Worm (Caenorhabditis elegans) whole organism, L1 larva: ENCODE data around the gene C33G8.13.

Experiments
- C16A3.4 ChIP-seq: fragments of 150-350 bp; optimal IDR thresholded peaks from 2 replicates; lab custom pipeline; 2014; ENCODE audit warnings: missing biosample characterization, missing genetic modification characterization
- Y116A8C.19 ChIP-seq: sonication (generic microtip); optimal IDR thresholded peaks from 2 replicates; lab custom pipeline; 2016; ENCODE audit warnings: missing compliant biosample characterization, missing genetic modification characterization, borderline replicate concordance
- ama-1 ChIP-seq: fragments of 150-350 bp; optimal IDR thresholded peaks from 2 replicates; lab custom pipeline; 2014
- ceh-63 ChIP-seq: fragments of 200-800 bp; sonication (Bioruptor generic); optimal IDR thresholded peaks from 2 replicates; lab custom pipeline; 2018; ENCODE audit warnings: mild to moderate bottlenecking, missing genetic modification characterization, missing compliant biosample characterization
- ceh-8 ChIP-seq: fragments of 200-800 bp; sonication (Bioruptor generic); optimal IDR thresholded peaks from 2 replicates; lab custom pipeline; 2018; ENCODE audit warnings: mild to moderate bottlenecking, missing genetic modification characterization, moderate library complexity, missing compliant biosample characterization
- ceh-90 ChIP-seq: sonication (generic microtip); optimal IDR thresholded peaks from 2 replicates; lab custom pipeline; 2016; ENCODE audit warnings: missing genetic modification characterization, missing compliant biosample characterization
- efl-1 ChIP-seq, 4 experiments: fragments of 150-350 bp; optimal IDR thresholded peaks in 3 of 4; peaks in 1 of 4; 1 replicate in 1 of 4; 2 replicates in 3 of 4; lab custom pipeline; 2014; ENCODE audit warnings: missing biosample characterization in 2 of 4, missing genetic modification characterization in 2 of 4, missing genetic modification reagents in 2 of 4
- efl-3 ChIP-seq: fragments of 200-800 bp; sonication (Bioruptor generic); optimal IDR thresholded peaks from 2 replicates; lab custom pipeline; 2018; ENCODE audit warnings: mild to moderate bottlenecking, missing genetic modification characterization, missing compliant biosample characterization
- elt-3 ChIP-seq, 6 experiments: fragments of 150-350 bp in 1 of 6; sonication (generic microtip); optimal IDR thresholded peaks; 2 replicates each; lab custom pipeline; 2017 to 2018; ENCODE audit warnings: missing biosample characterization in 6 of 6, missing genetic modification characterization in 6 of 6, inconsistent platforms in 1 of 6
- fkh-8 ChIP-seq: sonication (generic microtip); optimal IDR thresholded peaks from 2 replicates; lab custom pipeline; 2016; ENCODE audit warnings: mild to moderate bottlenecking, missing genetic modification characterization, missing compliant biosample characterization
- hlh-4 ChIP-seq: sonication (generic microtip); optimal IDR thresholded peaks from 2 replicates; lab custom pipeline; 2016; ENCODE audit warnings: mild to moderate bottlenecking, missing genetic modification characterization, missing compliant biosample characterization
- jun-1 ChIP-seq: fragments of 150-350 bp; optimal IDR thresholded peaks from 2 replicates; lab custom pipeline; 2014; ENCODE audit warnings: missing biosample characterization, missing genetic modification reagents, missing genetic modification characterization
- lin-13 ChIP-seq: fragments of 150-350 bp; optimal IDR thresholded peaks from 2 replicates; lab custom pipeline; 2014; ENCODE audit warnings: missing biosample characterization, missing genetic modification reagents, missing genetic modification characterization
- lin-15B ChIP-seq: fragments of 150-350 bp; sonication (generic microtip); optimal IDR thresholded peaks from 3 replicates; lab custom pipeline; 2014; ENCODE audit warnings: missing biosample characterization, missing genetic modification characterization
- mdl-1 ChIP-seq, 2 experiments: fragments of 150-350 bp; optimal IDR thresholded peaks; 2 replicates each; lab custom pipeline; 2014 to 2017; ENCODE audit warnings: missing biosample characterization in 2 of 2, missing genetic modification characterization in 2 of 2, inconsistent platforms in 1 of 2
- mef-2 ChIP-seq: fragments of 150-350 bp; optimal IDR thresholded peaks from 2 replicates; lab custom pipeline; 2014; ENCODE audit warnings: missing biosample characterization, missing genetic modification characterization
- nhr-19 ChIP-seq: fragments of 200-800 bp; sonication (Bioruptor generic); conservative IDR thresholded peaks from 2 replicates; pipeline ENCODE4 v1.3.6; 2022; ENCODE audit warnings: missing genetic modification characterization, missing compliant biosample characterization
- nhr-237 ChIP-seq: fragments of 150-350 bp; optimal IDR thresholded peaks from 2 replicates; lab custom pipeline; 2014; ENCODE audit warnings: missing biosample characterization, missing genetic modification characterization
- nhr-85 ChIP-seq: sonication (generic microtip); peaks from one replicate; lab custom pipeline; 2016; ENCODE audit warnings: missing genetic modification characterization, inconsistent platforms, missing compliant biosample characterization
- nhr-90 ChIP-seq: sonication (generic microtip); optimal IDR thresholded peaks from 2 replicates; lab custom pipeline; 2016; ENCODE audit warnings: mild to moderate bottlenecking, missing genetic modification characterization, missing compliant biosample characterization; ENCODE audit not compliant: poor library complexity
- pag-3 ChIP-seq: sonication (generic microtip); optimal IDR thresholded peaks from 2 replicates; lab custom pipeline; 2017; ENCODE audit warnings: missing genetic modification characterization, mild to moderate bottlenecking, missing compliant biosample characterization, antibody characterized with exemption, borderline replicate concordance; ENCODE audit not compliant: insufficient read depth
- pax-3 ChIP-seq: fragments of 200-800 bp; sonication (Bioruptor generic); optimal IDR thresholded peaks from 2 replicates; lab custom pipeline; 2018; ENCODE audit warnings: mild to moderate bottlenecking, missing genetic modification characterization, moderate library complexity, missing compliant biosample characterization
- rnt-1 ChIP-seq: sonication (generic microtip); optimal IDR thresholded peaks from 2 replicates; lab custom pipeline; 2016; ENCODE audit warnings: mild to moderate bottlenecking, missing genetic modification characterization, moderate library complexity, missing compliant biosample characterization
- snpc-4 ChIP-seq: fragments of 150-350 bp; optimal IDR thresholded peaks from 2 replicates; lab custom pipeline; 2014; ENCODE audit warnings: missing biosample characterization, missing genetic modification characterization
- sptf-1 ChIP-seq: fragments of 150-350 bp; optimal IDR thresholded peaks from 2 replicates; lab custom pipeline; 2014; ENCODE audit warnings: missing biosample characterization, missing genetic modification characterization
- swsn-7 ChIP-seq: sonication (generic microtip); optimal IDR thresholded peaks from 2 replicates; lab custom pipeline; 2016; ENCODE audit warnings: missing genetic modification characterization, missing compliant biosample characterization
- tbx-2 ChIP-seq: sonication (generic microtip); optimal IDR thresholded peaks from 2 replicates; lab custom pipeline; 2016; ENCODE audit warnings: missing genetic modification characterization, missing compliant biosample characterization
- unc-130 ChIP-seq: fragments of 150-350 bp; optimal IDR thresholded peaks from 2 replicates; lab custom pipeline; 2017; ENCODE audit warnings: missing biosample characterization, missing genetic modification characterization, inconsistent platforms
- unc-30 ChIP-seq: sonication (generic microtip); optimal IDR thresholded peaks from 2 replicates; lab custom pipeline; 2017; ENCODE audit warnings: missing biosample characterization, missing genetic modification characterization
- unc-62 ChIP-seq: fragments of 150-350 bp; optimal IDR thresholded peaks from 2 replicates; lab custom pipeline; 2014; ENCODE audit warnings: missing biosample characterization, missing genetic modification reagents, missing genetic modification characterization
- unc-86 ChIP-seq: sonication (generic microtip); optimal IDR thresholded peaks from 2 replicates; lab custom pipeline; 2016; ENCODE audit warnings: missing genetic modification characterization, missing compliant biosample characterization
- unc-98 ChIP-seq: fragments of 200-800 bp; sonication (Bioruptor generic); IDR thresholded peaks from 2 replicates; pipeline ENCODE4 v1.3.6; 2022; ENCODE audit warnings: missing genetic modification characterization, missing compliant biosample characterization
- vab-15 ChIP-seq: sonication (generic microtip); optimal IDR thresholded peaks from 2 replicates; lab custom pipeline; 2017; ENCODE audit warnings: missing genotype, mild to moderate bottlenecking, missing genetic modification characterization, missing compliant biosample characterization
- zag-1 ChIP-seq: fragments of 150-350 bp; optimal IDR thresholded peaks from 2 replicates; lab custom pipeline; 2014; ENCODE audit warnings: missing biosample characterization, missing genetic modification characterization
- ztf-11 ChIP-seq, 2 experiments: sonication (generic microtip); optimal IDR thresholded peaks; 2 replicates each; lab custom pipeline; 2016 to 2017; ENCODE audit warnings: missing genetic modification characterization in 2 of 2, missing biosample characterization in 1 of 2, missing compliant biosample characterization in 1 of 2

The C33G8.13 gene

DNA sequence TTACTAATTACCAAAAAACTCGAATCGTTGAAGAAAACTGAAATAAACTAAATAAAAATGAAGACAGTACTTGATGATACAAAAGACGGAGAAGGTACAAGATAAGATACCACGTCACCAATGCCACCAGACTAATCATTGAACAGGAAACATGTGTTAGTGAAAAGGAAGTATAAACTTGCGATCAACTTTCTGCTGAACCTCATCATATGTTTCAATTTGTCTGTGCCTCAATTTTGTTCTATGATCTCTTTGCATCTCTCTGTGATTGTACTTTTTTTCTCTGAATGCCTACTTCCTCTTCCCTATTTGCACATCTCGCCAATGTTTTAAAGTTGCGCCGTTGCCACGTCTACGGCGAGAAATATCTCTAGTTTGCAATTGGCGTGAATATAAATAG lies 21.8 kb downstream of the C33G8.13 start (continued):
- no peak for TF ChIP-seq unc-30
- TF ChIP-seq pax-3 (tag; lab: Kevin White, UChicago) = no peak
- TF ChIP-seq jun-1 (tag; lab: Kevin White, UChicago) = peak; percentile 25
- no peak for TF ChIP-seq ama-1 (lab: Kevin White, UChicago)
- no peak for TF ChIP-seq rnt-1 (tag; lab: Kevin White, UChicago)
- TF ChIP-seq unc-130 = peak; percentile 14
- no peak for TF ChIP-seq unc-62 (GFP tag; lab: Kevin White, UChicago)
- TF ChIP-seq tbx-2 = peak; percentile 78
- no peak for TF ChIP-seq lin-13 (GFP tag; lab: Kevin White, UChicago)
- no peak for TF ChIP-seq efl-3
- no peak for TF ChIP-seq pag-3 (tag; lab: Kevin White, UChicago)
- no peak for TF ChIP-seq C16A3.4 (tag; lab: Kevin White, UChicago)
- no peak for TF ChIP-seq Y116A8C.19
- TF ChIP-seq ceh-8 (GFP tag; lab: Kevin White, UChicago) = no peak
- TF ChIP-seq sptf-1 (tag; lab: Kevin White, UChicago) = no peak
- TF ChIP-seq nhr-19 (GFP tag; lab: Robert Waterston, UW) = peak; percentile 72
- TF ChIP-seq unc-86 = no peak
- no peak for TF ChIP-seq hlh-4 (tag; lab: Kevin White, UChicago)
- TF ChIP-seq unc-98 = no peak
- peak; percentile 53 to 97 (median 94) for TF ChIP-seq elt-3 (tag; optimal IDR thresholded peaks at IDR 0.05; lab: Kevin White, UChicago)
- no peak for TF ChIP-seq zag-1 (tag; lab: Kevin White, UChicago)
- peak in 1 of 2 experiments; percentile 33 for TF ChIP-seq mdl-1 (tag; optimal IDR thresholded peaks at IDR 0.05; lab: Kevin White, UChicago)
- TF ChIP-seq ztf-11 (tag; optimal IDR thresholded peaks at IDR 0.05; lab: Kevin White, UChicago) = no peak
- TF ChIP-seq nhr-90 (tag; lab: Kevin White, UChicago) = peak; percentile 45
- TF ChIP-seq nhr-237 = peak; percentile 37
- TF ChIP-seq lin-15B (tag; lab: Kevin White, UChicago) = no peak
- no peak for TF ChIP-seq vab-15 (tag; lab: Kevin White, UChicago)
- no peak for TF ChIP-seq efl-1 (optimal IDR thresholded peaks at IDR 0.05; lab: Kevin White, UChicago)
- peak in 1 of 2 experiments; percentile 76 for TF ChIP-seq efl-1 (GFP tag; optimal IDR thresholded peaks at IDR 0.05 in 1 of 2; lab: Kevin White, UChicago)
- TF ChIP-seq ceh-90 (tag; lab: Kevin White, UChicago) = no peak
- no peak for TF ChIP-seq ceh-63

DNA sequence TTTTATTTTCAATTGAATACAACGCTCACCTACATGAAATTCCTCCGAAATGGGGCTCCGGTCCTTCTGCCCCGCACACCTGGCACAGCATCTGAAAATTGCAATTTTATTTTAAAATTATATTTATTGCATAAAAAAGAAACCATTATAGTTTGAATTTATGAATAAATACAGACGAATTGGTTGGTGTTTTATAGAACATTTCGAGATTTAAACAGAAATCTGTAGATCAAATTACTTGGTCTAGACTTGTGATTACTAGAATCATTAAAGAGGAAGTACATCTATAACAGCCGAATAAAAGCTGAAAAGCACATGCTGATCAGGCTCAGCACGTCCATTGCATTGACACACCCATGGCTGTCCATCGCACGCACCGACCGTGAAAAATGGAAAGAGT lies 24.0 kb downstream of the C33G8.13 start, which contains the start of gene nhr-162:
TSS of gene nhr-162 (minus strand) at position 101 of the 400 bp plus-strand sequence.
- TF ChIP-seq ceh-8 (GFP tag; lab: Kevin White, UChicago) (no peak), fkh-8 (peak; percentile 24)

- TF ChIP-seq efl-1 (optimal IDR thresholded peaks at IDR 0.05; lab: Kevin White, UChicago) (no peak), efl-1 (GFP tag; optimal IDR thresholded peaks at IDR 0.05 in 1 of 2; lab: Kevin White, UChicago) (peak in 1 of 2 experiments; percentile 1), fkh-8 (peak; percentile 21), nhr-85 (tag; lab: Kevin White, UChicago) (peak; percentile 60), mef-2 (tag; lab: Kevin White, UChicago) (no peak)
Measured at ce11 chrV:6989626-6990138, 26.1 kb downstream of the C33G8.13 start, which contains the start of gene nhr-140. TSS of gene nhr-140 (minus strand) at chrV:6989676.

ce11 chrV:6987673-6988072 lies 28.1 kb downstream of the C33G8.13 start, which contains the start of gene nhr-139:
TSS of gene nhr-139 (minus strand) at chrV:6987773.
- TF ChIP-seq snpc-4 (tag; lab: Kevin White, UChicago) (no peak), ceh-90 (tag; lab: Kevin White, UChicago) (no peak), swsn-7 (no peak)
